Worm (Caenorhabditis elegans): ENCODE measurements around the gene ins-11.

- no peak for TF ChIP-seq nfya-1 (tag; optimal IDR thresholded peaks at IDR 0.05; ENCODE audit: insufficient read depth)
- TF ChIP-seq ceh-9 (tag; optimal IDR thresholded peaks at IDR 0.05), result no peak
- no peak for TF ChIP-seq nhr-28 (tag; optimal IDR thresholded peaks at IDR 0.05)
- no peak for TF ChIP-seq unc-62 (GFP tag; optimal IDR thresholded peaks at IDR 0.05)
- no peak for TF ChIP-seq ztf-11 (tag; optimal IDR thresholded peaks at IDR 0.05)
- no peak for TF ChIP-seq aly-2 (tag; optimal IDR thresholded peaks at IDR 0.05)
- TF ChIP-seq snpc-4 (tag; optimal IDR thresholded peaks at IDR 0.05), result no peak
- no peak for TF ChIP-seq R02D3.7 (tag; optimal IDR thresholded peaks at IDR 0.05)
- TF ChIP-seq nhr-76 (tag; optimal IDR thresholded peaks at IDR 0.05), result no peak
Observed at ce11 chrII:5557134-5557533, 603 bp downstream of the ins-11 start.
